Fruit fly (Drosophila melanogaster) whole organism, prepupa: Measurements from ENCODE around the gene CG32694.

Source experiments
- Blimp-1 ChIP-seq: fragments of 200-800 bp; sonication (Bioruptor generic); optimal IDR thresholded peaks from 3 replicates; lab custom pipeline; 2017; ENCODE audit warnings: missing biosample characterization, missing genetic modification characterization, mild to moderate bottlenecking, moderate library complexity, missing genetic modification reagents
- CG1621 ChIP-seq: fragments of 200-800 bp; sonication (Bioruptor generic); optimal IDR thresholded peaks from 3 replicates; lab custom pipeline; 2018; ENCODE audit warnings: missing biosample characterization, mild to moderate bottlenecking, missing genetic modification characterization
- CG3032 ChIP-seq: fragments of 200-800 bp; optimal IDR thresholded peaks from 2 replicates; lab custom pipeline; 2019; ENCODE audit warnings: missing biosample characterization, mild to moderate bottlenecking, missing genetic modification characterization, moderate library complexity
- Gug ChIP-seq: fragments of 200-800 bp; sonication (Bioruptor generic); IDR thresholded peaks from 2 replicates; pipeline ENCODE4 v1.3.6; 2022; ENCODE audit warnings: missing biosample characterization, missing genetic modification characterization
- Met ChIP-seq: fragments of 200-800 bp; sonication (Bioruptor generic); optimal IDR thresholded peaks from 3 replicates; lab custom pipeline; 2016; ENCODE audit warnings: missing biosample characterization, missing genetic modification characterization
- dac ChIP-seq: fragments of 200-800 bp; sonication (Bioruptor generic); optimal IDR thresholded peaks from 2 replicates; lab custom pipeline; 2017; ENCODE audit warnings: missing biosample characterization, mild to moderate bottlenecking, missing genetic modification characterization
- fd59A ChIP-seq: fragments of 200-800 bp; sonication (Bioruptor generic); optimal IDR thresholded peaks from 2 replicates; lab custom pipeline; 2017; ENCODE audit warnings: missing biosample characterization, mild to moderate bottlenecking, missing genetic modification characterization, missing genetic modification reagents
- net ChIP-seq: fragments of 200-800 bp; sonication (Bioruptor generic); optimal IDR thresholded peaks from 3 replicates; lab custom pipeline; 2016; ENCODE audit warnings: missing biosample characterization, missing genetic modification characterization

dm6 chrX:10053547-10053946, 64.1 kb downstream of the CG32694 start, which contains the start of gene Yp1:
- TF ChIP-seq net (GFP tag; lab: Kevin White, UChicago) (no peak), dac (GFP tag; lab: Kevin White, UChicago) (no peak), Blimp-1 (no peak), Gug (no peak), fd59A (GFP tag; lab: Kevin White, UChicago) (no peak), Met (GFP tag; lab: Kevin White, UChicago) (no peak), CG3032 (tag; lab: Kevin White, UChicago) (no peak), CG1621 (tag; lab: Kevin White, UChicago) (no peak)
